Fruit fly (Drosophila melanogaster) whole organism, wandering third instar larva: ENCODE measurements around the gene Tnpo-SR.

ENCODE experiments used
- Abd-B ChIP-seq: fragments of >200 bp; optimal IDR thresholded peaks from 2 replicates; lab custom pipeline; 2017; ENCODE audit warnings: missing biosample characterization, missing genetic modification characterization
- Dfd ChIP-seq: fragments of >200 bp; optimal IDR thresholded peaks from 2 replicates; lab custom pipeline; 2017; ENCODE audit warnings: missing biosample characterization, missing genetic modification characterization
- Vsx2 ChIP-seq: fragments of 200-300, 225-300 bp; sonication (Bioruptor generic); optimal IDR thresholded peaks from 2 replicates; lab custom pipeline; 2018; ENCODE audit warnings: missing biosample characterization, missing genetic modification characterization; ENCODE audit not compliant: partially characterized antibody
- ey ChIP-seq: fragments of 200-800 bp; sonication (Bioruptor generic); optimal IDR thresholded peaks from 2 replicates; lab custom pipeline; 2016; ENCODE audit warnings: missing biosample characterization, missing genetic modification characterization
- h ChIP-seq: fragments of 200-800 bp; sonication (Bioruptor generic); optimal IDR thresholded peaks from 3 replicates; lab custom pipeline; 2016; ENCODE audit warnings: missing biosample characterization, mild to moderate bottlenecking, missing genetic modification characterization

DNA sequence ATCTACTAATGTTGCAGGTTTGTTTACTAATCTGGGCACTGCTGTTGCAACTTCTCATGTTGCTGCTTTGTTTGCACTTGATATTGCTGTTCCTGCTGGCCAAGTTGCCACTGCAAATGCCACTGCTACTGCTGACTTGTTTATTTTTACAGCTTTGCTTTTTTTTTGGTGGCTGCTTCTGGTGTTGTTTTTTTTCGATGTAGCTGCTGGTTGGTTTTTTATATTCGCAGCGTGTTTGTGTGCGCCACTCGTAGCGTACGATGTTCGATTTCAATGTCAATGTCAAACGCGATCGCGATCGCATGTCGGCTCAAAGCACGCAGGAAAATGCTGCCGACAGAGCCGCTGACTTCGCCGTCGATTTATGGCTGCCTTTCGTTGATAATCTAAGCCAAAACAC, 31.9 kb upstream of the Tnpo-SR start:
- TF ChIP-seq Abd-B (no peak), ey (GFP tag; lab: Kevin White, UChicago) (no peak), Dfd (GFP tag; lab: Kevin White, UChicago) (no peak), h (no peak), Vsx2 (GFP tag; lab: Kevin White, UChicago) (no peak)
